Worm (Caenorhabditis elegans): ENCODE results near the gene tdo-2.

The tdo-2 gene

ce11 chrIII:5938790-5939452, 19.2 kb upstream of the tdo-2 start (continued):
- no peak for TF ChIP-seq mel-28 (tag; optimal IDR thresholded peaks at IDR 0.05; ENCODE audit: borderline replicate concordance)
- TF ChIP-seq lir-1 (GFP tag; conservative IDR thresholded peaks at IDR 0.05): 0 out of 2 replicates have a peak, but pooled peaks have one; percentile 5
- peak; percentile 74 for TF ChIP-seq B0019.2 (GFP tag; conservative IDR thresholded peaks at IDR 0.05)
- no peak for TF ChIP-seq let-526 (GFP tag; IDR thresholded peaks at IDR 0.05)
- peak; percentile 93 for TF ChIP-seq efl-1 (GFP tag; optimal IDR thresholded peaks at IDR 0.05)
- peak; percentile 75 for TF ChIP-seq unc-130 (GFP tag; optimal IDR thresholded peaks at IDR 0.05)
- no peak for TF ChIP-seq fkh-3 (tag; optimal IDR thresholded peaks at IDR 0.05)
- TF ChIP-seq dpl-1 (GFP tag; optimal IDR thresholded peaks at IDR 0.05): peak; percentile 75
- TF ChIP-seq lag-1 (GFP tag; IDR thresholded peaks at IDR 0.05): no peak
- no peak for TF ChIP-seq aptf-2 (GFP tag; conservative IDR thresholded peaks at IDR 0.05)
- TF ChIP-seq pbrm-1 (GFP tag; IDR thresholded peaks at IDR 0.05): peak; percentile 53
- peak; percentile 86 for TF ChIP-seq xnd-1 (tag; optimal IDR thresholded peaks at IDR 0.05)
- no peak for TF ChIP-seq ztf-25 (GFP tag; IDR thresholded peaks at IDR 0.05)
- TF ChIP-seq F22D6.2 (tag; optimal IDR thresholded peaks at IDR 0.05): no peak
- no peak for TF ChIP-seq F39B2.1 (GFP tag; IDR thresholded peaks at IDR 0.05)
- no peak for TF ChIP-seq rpc-1 (optimal IDR thresholded peaks at IDR 0.05)
- no peak for TF ChIP-seq rpc-1 (tag; optimal IDR thresholded peaks at IDR 0.05)
- TF ChIP-seq B0035.1 (tag; optimal IDR thresholded peaks at IDR 0.05): no peak
- no peak for TF ChIP-seq hlh-26 (GFP tag; conservative IDR thresholded peaks at IDR 0.05)
- TF ChIP-seq F52B5.7 (tag; optimal IDR thresholded peaks at IDR 0.05): no peak
- peak; percentile 96 for TF ChIP-seq F33H1.4 (GFP tag; IDR thresholded peaks at IDR 0.05)
- TF ChIP-seq Y79H2A.3 (GFP tag; conservative IDR thresholded peaks at IDR 0.05): no peak
- no peak for TF ChIP-seq ZK185.1 (tag; optimal IDR thresholded peaks at IDR 0.05; ENCODE audit: poor library complexity, severe bottlenecking)
- no peak for TF ChIP-seq Y56A3A.18 (GFP tag; IDR thresholded peaks at IDR 0.05)
- peak; percentile 88 for TF ChIP-seq madf-8 (GFP tag; conservative IDR thresholded peaks at IDR 0.05)
- no peak for TF ChIP-seq hmg-20 (GFP tag; IDR thresholded peaks at IDR 0.05)
- no peak for TF ChIP-seq egl-18 (GFP tag; IDR thresholded peaks at IDR 0.05)
- TF ChIP-seq rcor-1 (GFP tag; IDR thresholded peaks at IDR 0.05): peak; percentile 64
- TF ChIP-seq ztf-26 (tag; optimal IDR thresholded peaks at IDR 0.05): no peak
- no peak for TF ChIP-seq mes-4 (tag; optimal IDR thresholded peaks at IDR 0.05)
- TF ChIP-seq F55B11.4 (tag; optimal IDR thresholded peaks at IDR 0.05; ENCODE audit: borderline replicate concordance, insufficient read depth): no peak
- no peak for TF ChIP-seq zfh-2 (GFP tag; conservative IDR thresholded peaks at IDR 0.05)
- TF ChIP-seq lin-35 (GFP tag; optimal IDR thresholded peaks at IDR 0.05): peak in 1 of 3 experiments; percentile 35
- TF ChIP-seq madf-6 (GFP tag; IDR thresholded peaks at IDR 0.05): peak; percentile 95; the same call in 1 of the 2 replicates
- TF ChIP-seq die-1 (tag; optimal IDR thresholded peaks at IDR 0.05): no peak
- TF ChIP-seq bed-1 (GFP tag; IDR thresholded peaks at IDR 0.05): no peak
- peak; percentile 77 for TF ChIP-seq dox-1 (GFP tag; IDR thresholded peaks at IDR 0.05)
- no peak for TF ChIP-seq nhr-90 (tag; optimal IDR thresholded peaks at IDR 0.05)
- TF ChIP-seq attf-3 (GFP tag; conservative IDR thresholded peaks at IDR 0.05): no peak
- TF ChIP-seq F23B12.7 (tag; optimal IDR thresholded peaks at IDR 0.05; ENCODE audit: insufficient read depth): no peak
- no peak for TF ChIP-seq ztf-28 (GFP tag; IDR thresholded peaks at IDR 0.05)
- no peak for TF ChIP-seq lin-26 (GFP tag; IDR thresholded peaks at IDR 0.05)
- TF ChIP-seq F37B4.10 (GFP tag; IDR thresholded peaks at IDR 0.05): no peak
- TF ChIP-seq pha-4 (tag; optimal IDR thresholded peaks at IDR 0.05): no peak
- TF ChIP-seq Y95B8A.8 (GFP tag; IDR thresholded peaks at IDR 0.05): peak; percentile 89
- TF ChIP-seq T26A5.8 (tag; optimal IDR thresholded peaks at IDR 0.05): no peak
- TF ChIP-seq dpff-1 (tag; optimal IDR thresholded peaks at IDR 0.05): no peak
- TF ChIP-seq ets-4 (GFP tag; optimal IDR thresholded peaks at IDR 0.05): no peak
- no peak for TF ChIP-seq chd-7 (tag; optimal IDR thresholded peaks at IDR 0.05)
